Worm (Caenorhabditis elegans): ENCODE data around the gene F56C3.7.

DNA sequence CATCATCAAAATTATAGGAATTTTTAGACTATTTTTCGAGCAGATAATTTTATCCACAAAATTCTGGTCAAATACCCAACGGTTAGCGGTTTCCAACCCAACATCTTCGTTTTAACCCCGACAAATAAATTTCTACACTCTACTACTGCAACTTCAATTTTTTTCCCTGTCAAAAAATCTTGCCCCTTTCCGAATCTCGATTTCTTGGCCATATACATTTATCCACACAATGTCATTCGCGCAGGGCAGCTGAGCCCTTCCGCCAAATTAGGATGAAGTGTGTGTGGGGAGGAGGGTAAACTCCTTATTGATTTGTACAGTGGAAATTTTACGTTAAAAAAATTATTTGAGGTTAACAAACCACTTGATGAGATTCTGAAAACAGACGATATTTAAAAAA is 25.8 kb downstream of the F56C3.7 start:
- no peak for TF ChIP-seq mes-4 (tag; optimal IDR thresholded peaks at IDR 0.05)
- no peak for TF ChIP-seq rpc-1 (optimal IDR thresholded peaks at IDR 0.05)
- TF ChIP-seq rpc-1 (tag; optimal IDR thresholded peaks at IDR 0.05): no peak
- peak; percentile 77 for TF ChIP-seq tbp1 (GFP tag; optimal IDR thresholded peaks at IDR 0.05)
